Worm (Caenorhabditis elegans): ENCODE measurements around the gene ran-3.

DNA sequence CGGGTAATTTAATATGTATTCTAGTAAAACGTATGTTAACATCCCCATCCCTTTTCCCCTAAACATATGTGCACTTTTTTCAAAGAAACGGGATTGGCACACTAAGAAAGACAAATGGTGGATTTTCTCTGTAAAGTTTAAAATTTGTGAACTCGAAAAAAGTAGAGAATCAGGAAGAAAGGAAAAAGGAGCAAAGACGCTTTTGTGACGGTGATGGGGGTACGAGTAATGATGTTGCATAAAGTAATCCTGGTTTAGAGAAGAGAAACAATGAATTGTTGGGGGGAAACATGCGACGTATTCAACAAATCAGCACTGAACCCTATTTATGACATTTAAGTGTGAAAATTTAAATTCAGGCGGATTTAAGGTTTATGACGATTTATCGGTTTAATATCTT is 13.4 kb downstream of the ran-3 start:
- TF ChIP-seq ztf-23 (GFP tag; IDR thresholded peaks at IDR 0.05) (no peak), ref-1 (GFP tag; conservative IDR thresholded peaks at IDR 0.05) (no peak), med-1 (GFP tag; optimal IDR thresholded peaks at IDR 0.05; ENCODE audit: insufficient read depth) (no peak), tab-1 (GFP tag; IDR thresholded peaks at IDR 0.05) (no peak), T22C8.4 (GFP tag; IDR thresholded peaks at IDR 0.05) (no peak), klf-2 (GFP tag; conservative IDR thresholded peaks at IDR 0.05) (no peak)
